Fruit fly (Drosophila melanogaster) whole organism, embryonic: ENCODE results near the gene Cyp4d1.

Source experiments
- Asciz ChIP-seq: fragments of 200-800 bp; sonication (Bioruptor generic); optimal IDR thresholded peaks from 2 replicates; lab custom pipeline; 2017; ENCODE audit warnings: missing biosample characterization, mild to moderate bottlenecking, missing genetic modification characterization, missing genetic modification reagents
- Atf6 ChIP-seq: fragments of 200-800 bp; sonication (Bioruptor generic); IDR thresholded peaks from 2 replicates; pipeline ENCODE4 v1.3.6; 2022; ENCODE audit warnings: missing biosample characterization, missing genetic modification characterization
- CG1024 ChIP-seq: fragments of 200-800 bp; sonication (Bioruptor generic); IDR thresholded peaks from 2 replicates; pipeline ENCODE4 v1.3.6; 2022; ENCODE audit warnings: missing biosample characterization, missing genetic modification characterization
- CG11456 ChIP-seq: fragments of 200-800 bp; sonication (Bioruptor generic); IDR thresholded peaks from 3 replicates; pipeline ENCODE4 v1.3.6; 2022; ENCODE audit warnings: missing biosample characterization, missing genetic modification characterization
- CG1233 ChIP-seq: fragments of 200-800 bp; sonication (Bioruptor generic); optimal IDR thresholded peaks from 4 replicates; lab custom pipeline; 2018; ENCODE audit warnings: missing biosample characterization, mild to moderate bottlenecking, missing genetic modification characterization
- CG14441 ChIP-seq: fragments of 200-800 bp; sonication (Bioruptor generic); IDR thresholded peaks from 2 replicates; pipeline ENCODE4 v1.3.6; 2022; ENCODE audit warnings: missing biosample characterization, missing genetic modification characterization
- CG16863 ChIP-seq: fragments of 200-800 bp; sonication (Bioruptor generic); optimal IDR thresholded peaks from 3 replicates; lab custom pipeline; 2016; ENCODE audit warnings: missing biosample characterization, missing genetic modification characterization
- CG17568 ChIP-seq: fragments of 200-800 bp; sonication (Bioruptor generic); optimal IDR thresholded peaks from 2 replicates; lab custom pipeline; 2018; ENCODE audit warnings: missing biosample characterization, mild to moderate bottlenecking, missing genetic modification characterization, moderate library complexity
- CG18599 ChIP-seq: fragments of 200-800 bp; sonication (Bioruptor generic); optimal IDR thresholded peaks from 3 replicates; lab custom pipeline; 2017; ENCODE audit warnings: missing biosample characterization, missing genetic modification characterization, mild to moderate bottlenecking, moderate library complexity, missing genetic modification reagents
- CG31388 ChIP-seq: fragments of 200-800 bp; sonication (Bioruptor generic); optimal IDR thresholded peaks from 2 replicates; lab custom pipeline; 2016; ENCODE audit warnings: missing biosample characterization, missing genetic modification characterization
- CG4820 ChIP-seq: fragments of 200-800 bp; sonication (Bioruptor generic); optimal IDR thresholded peaks from 3 replicates; lab custom pipeline; 2016; ENCODE audit warnings: missing biosample characterization, missing genetic modification characterization
- CG4854 ChIP-seq: fragments of 200-800 bp; sonication (Bioruptor generic); optimal IDR thresholded peaks from 2 replicates; lab custom pipeline; 2016; ENCODE audit warnings: missing biosample characterization, missing genetic modification characterization, inconsistent platforms
- CG5180 ChIP-seq: fragments of 200-800 bp; sonication (Bioruptor generic); optimal IDR thresholded peaks from 3 replicates; lab custom pipeline; 2017; ENCODE audit warnings: missing biosample characterization, missing genetic modification characterization, mild to moderate bottlenecking, moderate library complexity, missing genetic modification reagents
- CG6813 ChIP-seq: fragments of 200-800 bp; sonication (Bioruptor generic); optimal IDR thresholded peaks from 2 replicates; lab custom pipeline; 2017; ENCODE audit warnings: missing biosample characterization, missing genetic modification characterization, mild to moderate bottlenecking, moderate library complexity, missing genetic modification reagents
- CG7556 ChIP-seq: fragments of 200-800 bp; sonication (Bioruptor generic); optimal IDR thresholded peaks from 2 replicates; lab custom pipeline; 2017; ENCODE audit warnings: missing biosample characterization, mild to moderate bottlenecking, missing genetic modification characterization
- CG8290 ChIP-seq, 3 experiments: fragments of 200-800 bp; sonication (Bioruptor generic); optimal IDR thresholded peaks; 2 replicates each; lab custom pipeline; 2016 to 2019; ENCODE audit warnings: missing biosample characterization in 3 of 3, missing genetic modification characterization in 3 of 3, mild to moderate bottlenecking in 2 of 3, moderate library complexity in 1 of 3
- CG8478 ChIP-seq: fragments of >200 bp; optimal IDR thresholded peaks from 2 replicates; lab custom pipeline; 2018
- CG8944 ChIP-seq: fragments of 200-800 bp; sonication (Bioruptor generic); optimal IDR thresholded peaks from 3 replicates; lab custom pipeline; 2016; ENCODE audit warnings: missing biosample characterization, missing genetic modification characterization
- CG9817 ChIP-seq: fragments of 200-800 bp; sonication (Bioruptor generic); optimal IDR thresholded peaks from 2 replicates; lab custom pipeline; 2018; ENCODE audit warnings: missing biosample characterization, mild to moderate bottlenecking, missing genetic modification characterization, moderate library complexity
- CHES-1-like ChIP-seq: fragments of 200-800 bp; sonication (Bioruptor generic); optimal IDR thresholded peaks from 2 replicates; lab custom pipeline; 2016; ENCODE audit warnings: missing biosample characterization, missing genetic modification characterization
- CoRest ChIP-seq: fragments of 200-800 bp; sonication (Bioruptor generic); optimal IDR thresholded peaks from 3 replicates; lab custom pipeline; 2018; ENCODE audit warnings: missing biosample characterization, mild to moderate bottlenecking, missing genetic modification characterization, moderate library complexity
- Dek ChIP-seq: fragments of 200-800 bp; sonication (Bioruptor generic); optimal IDR thresholded peaks from 3 replicates; lab custom pipeline; 2019; ENCODE audit warnings: missing biosample characterization, mild to moderate bottlenecking, missing genetic modification characterization, moderate library complexity
- Dll ChIP-seq: fragments of 200-800 bp; sonication (Bioruptor generic); IDR thresholded peaks from 4 replicates; pipeline ENCODE4 v1.3.6; 2022; ENCODE audit warnings: missing biosample characterization, missing genetic modification characterization; ENCODE audit not compliant: partially characterized antibody
- Doc3 ChIP-seq: fragments of 200-800 bp; sonication (Bioruptor generic); IDR thresholded peaks from 3 replicates; pipeline ENCODE4 v1.3.6; 2022; ENCODE audit warnings: missing biosample characterization, missing genetic modification characterization; ENCODE audit not compliant: partially characterized antibody
- Lhr ChIP-seq: fragments of 200-800 bp; sonication (Bioruptor generic); optimal IDR thresholded peaks from 3 replicates; lab custom pipeline; 2017; ENCODE audit warnings: mild to moderate bottlenecking, missing biosample characterization, missing genetic modification reagents, missing genetic modification characterization
- Mrtf ChIP-seq: fragments of 200-800 bp; sonication (Bioruptor generic); IDR thresholded peaks from 3 replicates; pipeline ENCODE4 v1.3.6; 2022; ENCODE audit warnings: missing biosample characterization, missing genetic modification characterization
- Oli ChIP-seq: fragments of 200-800 bp; sonication (Bioruptor generic); optimal IDR thresholded peaks from 2 replicates; lab custom pipeline; 2018; ENCODE audit warnings: missing biosample characterization, mild to moderate bottlenecking, missing genetic modification characterization, moderate library complexity
- Ssrp ChIP-seq: fragments of 200-800 bp; sonication (Bioruptor generic); optimal IDR thresholded peaks from 2 replicates; lab custom pipeline; 2018; ENCODE audit warnings: missing biosample characterization, mild to moderate bottlenecking, missing genetic modification characterization, moderate library complexity
- Usf ChIP-seq: fragments of 200-800 bp; sonication (Bioruptor generic); optimal IDR thresholded peaks from 2 replicates; lab custom pipeline; 2017; ENCODE audit warnings: missing genotype, missing biosample characterization, missing genetic modification characterization
- Xbp1 ChIP-seq: fragments of 200-800 bp; sonication (Bioruptor generic); optimal IDR thresholded peaks from 3 replicates; lab custom pipeline; 2016; ENCODE audit warnings: missing biosample characterization, mild to moderate bottlenecking, missing genetic modification characterization
- eve ChIP-seq, 2 experiments: fragments of >200 bp; optimal IDR thresholded peaks; 2 replicates each; lab custom pipeline; 2017; ENCODE audit warnings: missing biosample characterization in 2 of 2, missing genetic modification characterization in 2 of 2
- fd3F ChIP-seq: fragments of 200-800 bp; sonication (Bioruptor generic); optimal IDR thresholded peaks from 2 replicates; lab custom pipeline; 2018; ENCODE audit warnings: missing biosample characterization, mild to moderate bottlenecking, missing genetic modification characterization, moderate library complexity
- fd64A ChIP-seq: fragments of 200-800 bp; sonication (Bioruptor generic); optimal IDR thresholded peaks from 3 replicates; lab custom pipeline; 2018; ENCODE audit warnings: missing biosample characterization, mild to moderate bottlenecking, missing genetic modification characterization
- gcm ChIP-seq: fragments of 200-800 bp; sonication (Bioruptor generic); optimal IDR thresholded peaks from 2 replicates; lab custom pipeline; 2019; ENCODE audit warnings: missing biosample characterization, mild to moderate bottlenecking, missing genetic modification characterization, moderate library complexity
- gro ChIP-seq: fragments of 200-800 bp; sonication (Bioruptor generic); optimal IDR thresholded peaks from 2 replicates; lab custom pipeline; 2016; ENCODE audit warnings: missing biosample characterization, missing genetic modification characterization
- hbn ChIP-seq: fragments of 200-800 bp; sonication (Bioruptor generic); IDR thresholded peaks from 2 replicates; pipeline ENCODE4 v1.3.6; 2022; ENCODE audit warnings: missing biosample characterization, missing genetic modification characterization; ENCODE audit not compliant: partially characterized antibody
- hth ChIP-seq: fragments of >200 bp; optimal IDR thresholded peaks from 2 replicates; lab custom pipeline; 2017; ENCODE audit warnings: inconsistent platforms
- lov ChIP-seq, 2 experiments: fragments of 200-800 bp in 1 of 2; fragments of >200 bp in 1 of 2; sonication (Bioruptor generic) in 1 of 2; IDR thresholded peaks in 1 of 2; optimal IDR thresholded peaks in 1 of 2; 2 replicates in 1 of 2; 3 replicates in 1 of 2; pipeline versions ENCODE4 v1.3.6 to Lab custom; 2017 to 2022; ENCODE audit warnings: missing biosample characterization in 1 of 2, missing genetic modification characterization in 1 of 2
- maf-S ChIP-seq: fragments of 200-800 bp; sonication (Bioruptor generic); optimal IDR thresholded peaks from 2 replicates; lab custom pipeline; 2016; ENCODE audit warnings: missing biosample characterization, missing genetic modification characterization
- odd ChIP-seq: fragments of 200-800 bp; sonication (Bioruptor generic); optimal IDR thresholded peaks from 2 replicates; lab custom pipeline; 2017; ENCODE audit warnings: missing biosample characterization, mild to moderate bottlenecking, missing genetic modification characterization
- slbo ChIP-seq: fragments of 200-800 bp; sonication (Bioruptor generic); IDR thresholded peaks from 2 replicates; pipeline ENCODE4 v1.3.6; 2022; ENCODE audit warnings: missing biosample characterization, missing genetic modification characterization
- sob ChIP-seq: fragments of 200-800 bp; sonication (Bioruptor generic); IDR thresholded peaks from 2 replicates; pipeline ENCODE4 v1.3.6; 2022; ENCODE audit warnings: missing biosample characterization, missing genetic modification characterization
- ssp ChIP-seq: fragments of 200-800 bp; sonication (Bioruptor generic); IDR thresholded peaks from 2 replicates; pipeline ENCODE4 v1.3.6; 2022; ENCODE audit warnings: missing biosample characterization, missing genetic modification characterization
- stwl ChIP-seq: fragments of 200-800 bp; sonication (Bioruptor generic); optimal IDR thresholded peaks from 3 replicates; lab custom pipeline; 2018; ENCODE audit warnings: missing biosample characterization, mild to moderate bottlenecking, missing genetic modification characterization, moderate library complexity
- sug ChIP-seq: fragments of 200-800 bp; optimal IDR thresholded peaks from 2 replicates; lab custom pipeline; 2019; ENCODE audit warnings: missing biosample characterization, mild to moderate bottlenecking, missing genetic modification characterization, moderate library complexity
- vnd ChIP-seq: fragments of 200-800 bp; sonication (Bioruptor generic); IDR thresholded peaks from 3 replicates; pipeline ENCODE4 v1.3.6; 2022; ENCODE audit warnings: missing biosample characterization, missing genetic modification characterization; ENCODE audit not compliant: partially characterized antibody
- vvl ChIP-seq: fragments of 200-800 bp; sonication (Bioruptor generic); IDR thresholded peaks from 2 replicates; pipeline ENCODE4 v1.3.6; 2022; ENCODE audit warnings: missing biosample characterization, missing genetic modification characterization
- yki ChIP-seq: fragments of >200 bp; optimal IDR thresholded peaks from 3 replicates; lab custom pipeline; 2018

Cyp4d1 gene

dm6 chrX:2194208-2195094, 32.5 kb upstream of the Cyp4d1 start (continued):
- TF ChIP-seq CG14441 (GFP tag; lab: Robert Waterston, UW), result 0 out of 2 replicates have a peak, but pooled peaks have one; percentile 5
- no peak for TF ChIP-seq vvl (GFP tag; lab: Robert Waterston, UW)
- TF ChIP-seq lov (optimal IDR thresholded peaks at IDR 0.05; lab: Kevin White, UChicago), result no peak
- TF ChIP-seq lov (GFP tag; IDR thresholded peaks at IDR 0.05; lab: Robert Waterston, UW), result no peak
- no peak for TF ChIP-seq CoRest (tag; lab: Kevin White, UChicago)
- no peak for TF ChIP-seq CG11456
- 0 out of 2 replicates have a peak, but pooled peaks have one; percentile 17 for TF ChIP-seq hbn
- TF ChIP-seq CG1024 (GFP tag; lab: Robert Waterston, UW), result no peak
- TF ChIP-seq sug, result peak; percentile 94
- no peak for TF ChIP-seq slbo (GFP tag; lab: Robert Waterston, UW)
- TF ChIP-seq CG8478 (lab: Kevin White, UChicago), result no peak
- no peak for TF ChIP-seq CG6813 (GFP tag; lab: Kevin White, UChicago)
- no peak for TF ChIP-seq CG16863 (GFP tag; lab: Kevin White, UChicago)
- TF ChIP-seq Oli (tag; lab: Kevin White, UChicago), result no peak
- no peak for TF ChIP-seq CG17568 (GFP tag; lab: Kevin White, UChicago)
- no peak for TF ChIP-seq eve (GFP tag; optimal IDR thresholded peaks at IDR 0.05; lab: Kevin White, UChicago)
- TF ChIP-seq gro (GFP tag; lab: Kevin White, UChicago), result no peak
- no peak for TF ChIP-seq sob (GFP tag; lab: Robert Waterston, UW)
- TF ChIP-seq CG1233 (GFP tag; lab: Kevin White, UChicago), result no peak
- TF ChIP-seq Lhr, result no peak
- no peak for TF ChIP-seq CG8290 (GFP tag; optimal IDR thresholded peaks at IDR 0.05; lab: Kevin White, UChicago)
- TF ChIP-seq CG8290 (tag; optimal IDR thresholded peaks at IDR 0.05; lab: Kevin White, UChicago), result no peak
- no peak for TF ChIP-seq Xbp1 (GFP tag; lab: Kevin White, UChicago)
- TF ChIP-seq CG4820, result no peak
- no peak for TF ChIP-seq CG9817 (tag; lab: Kevin White, UChicago)
- no peak for TF ChIP-seq Asciz
- TF ChIP-seq CG8944 (GFP tag; lab: Kevin White, UChicago), result no peak
- no peak for TF ChIP-seq ssp (GFP tag; lab: Robert Waterston, UW)
- TF ChIP-seq CG5180 (GFP tag; lab: Kevin White, UChicago), result no peak
- TF ChIP-seq Ssrp (tag; lab: Kevin White, UChicago), result no peak
- no peak for TF ChIP-seq CG18599 (GFP tag; lab: Kevin White, UChicago)
- no peak for TF ChIP-seq yki
- TF ChIP-seq CHES-1-like (GFP tag; lab: Kevin White, UChicago), result no peak
- TF ChIP-seq Doc3, result 0 out of 3 replicates have a peak, but pooled peaks have one; percentile 33
- no peak for TF ChIP-seq Usf (GFP tag; lab: Kevin White, UChicago)
- no peak for TF ChIP-seq Dek
- no peak for TF ChIP-seq odd
- TF ChIP-seq CG31388, result no peak
- no peak for TF ChIP-seq CG7556 (GFP tag; lab: Kevin White, UChicago)
- TF ChIP-seq gcm, result no peak
- TF ChIP-seq stwl (tag; lab: Kevin White, UChicago), result peak; percentile 92
- TF ChIP-seq hth (lab: Kevin White, UChicago), result no peak
- TF ChIP-seq Atf6 (GFP tag; lab: Robert Waterston, UW), result no peak
- TF ChIP-seq Mrtf, result no peak
- TF ChIP-seq fd3F (GFP tag; lab: Kevin White, UChicago), result no peak
- TF ChIP-seq vnd, result no peak
- no peak for TF ChIP-seq CG4854
- 0 out of 4 replicates have a peak, but pooled peaks have one; percentile 35 for TF ChIP-seq Dll (GFP tag; lab: Robert Waterston, UW)
- TF ChIP-seq maf-S, result no peak
- no peak for TF ChIP-seq fd64A (GFP tag; lab: Kevin White, UChicago)
